Fruit fly (Drosophila melanogaster) whole organism, wandering third instar larva: Measurements from ENCODE around the gene CG34026.

Source experiments
- CG32264 ChIP-seq: fragments of 200-800 bp; sonication (Bioruptor generic); optimal IDR thresholded peaks from 2 replicates; lab custom pipeline; 2016; ENCODE audit warnings: missing biosample characterization, missing genetic modification characterization
- CG9705 ChIP-seq: fragments of 200-800 bp; sonication (Bioruptor generic); optimal IDR thresholded peaks from 2 replicates; lab custom pipeline; 2018; ENCODE audit warnings: missing biosample characterization, mild to moderate bottlenecking, missing genetic modification characterization
- CrebA ChIP-seq: fragments of 200-800 bp; sonication (Bioruptor generic); optimal IDR thresholded peaks from 2 replicates; lab custom pipeline; 2016; ENCODE audit warnings: missing biosample characterization, mild to moderate bottlenecking, missing genetic modification characterization, borderline replicate concordance
- Dfd ChIP-seq: fragments of >200 bp; optimal IDR thresholded peaks from 2 replicates; lab custom pipeline; 2017; ENCODE audit warnings: missing biosample characterization, missing genetic modification characterization
- Dif ChIP-seq: fragments of 200-275, 200-300 bp; sonication (Bioruptor generic); optimal IDR thresholded peaks from 2 replicates; lab custom pipeline; 2018; ENCODE audit warnings: missing biosample characterization, missing genetic modification characterization; ENCODE audit not compliant: partially characterized antibody
- GATAd ChIP-seq: sonication (Bioruptor generic); optimal IDR thresholded peaks from 2 replicates; lab custom pipeline; 2016; ENCODE audit warnings: missing biosample characterization, missing genetic modification characterization
- HLH106 ChIP-seq: fragments of 200-800 bp; optimal IDR thresholded peaks from 3 replicates; lab custom pipeline; 2019; ENCODE audit warnings: missing biosample characterization, mild to moderate bottlenecking, missing genetic modification characterization, moderate library complexity
- Hnf4 ChIP-seq: fragments of 200-800 bp; sonication (Bioruptor generic); optimal IDR thresholded peaks from 2 replicates; lab custom pipeline; 2016; ENCODE audit warnings: missing biosample characterization, mild to moderate bottlenecking, missing genetic modification characterization
- Hr83 ChIP-seq: fragments of 200-300 bp; sonication (Bioruptor generic); optimal IDR thresholded peaks from 2 replicates; lab custom pipeline; 2016; ENCODE audit warnings: missing biosample characterization, mild to moderate bottlenecking, missing genetic modification characterization, moderate library complexity; ENCODE audit not compliant: poor library complexity, severe bottlenecking
- Jra ChIP-seq: sonication (Bioruptor generic); optimal IDR thresholded peaks from 2 replicates; lab custom pipeline; 2016; ENCODE audit warnings: missing biosample characterization, missing genetic modification characterization
- Mio ChIP-seq: sonication (Bioruptor generic); optimal IDR thresholded peaks from 2 replicates; lab custom pipeline; 2016; ENCODE audit warnings: missing biosample characterization, missing genetic modification characterization
- Myc ChIP-seq: fragments of >200 bp; optimal IDR thresholded peaks from 2 replicates; lab custom pipeline; 2017
- OdsH ChIP-seq: fragments of 200-800 bp; sonication (Bioruptor generic); optimal IDR thresholded peaks from 2 replicates; lab custom pipeline; 2016; ENCODE audit warnings: missing biosample characterization, mild to moderate bottlenecking, missing genetic modification characterization
- Rel ChIP-seq, 2 experiments: fragments of 200-800 bp; sonication (Bioruptor generic) in 1 of 2; optimal IDR thresholded peaks; 2 replicates in 1 of 2; 3 replicates in 1 of 2; lab custom pipeline; 2016 to 2019; ENCODE audit warnings: mild to moderate bottlenecking in 2 of 2, missing biosample characterization in 2 of 2, missing genetic modification characterization in 2 of 2, moderate library complexity in 1 of 2
- Sp1 ChIP-seq: fragments of 200-800 bp; sonication (Bioruptor generic); optimal IDR thresholded peaks from 3 replicates; lab custom pipeline; 2019; ENCODE audit warnings: missing biosample characterization, mild to moderate bottlenecking, missing genetic modification characterization, moderate library complexity
- br ChIP-seq: fragments of 200-800 bp; sonication (Bioruptor generic); optimal IDR thresholded peaks from 2 replicates; lab custom pipeline; 2016; ENCODE audit warnings: missing biosample characterization, missing genetic modification characterization
- brk ChIP-seq: fragments of 200-800 bp; sonication (Bioruptor generic); optimal IDR thresholded peaks from 2 replicates; lab custom pipeline; 2016; ENCODE audit warnings: missing biosample characterization, mild to moderate bottlenecking, missing genetic modification characterization
- dmrt93B ChIP-seq: fragments of 200-800 bp; sonication (Bioruptor generic); optimal IDR thresholded peaks from 2 replicates; lab custom pipeline; 2018; ENCODE audit warnings: missing biosample characterization, mild to moderate bottlenecking, missing genetic modification characterization
- dsf ChIP-seq: sonication (Bioruptor generic); optimal IDR thresholded peaks from 2 replicates; lab custom pipeline; 2016; ENCODE audit warnings: missing biosample characterization, missing genetic modification characterization, borderline replicate concordance
- ey ChIP-seq: fragments of 200-800 bp; sonication (Bioruptor generic); optimal IDR thresholded peaks from 2 replicates; lab custom pipeline; 2016; ENCODE audit warnings: missing biosample characterization, missing genetic modification characterization
- foxo ChIP-seq, 2 experiments: fragments of 200-800 bp; sonication (Bioruptor generic); optimal IDR thresholded peaks; 2 replicates in 1 of 2; 3 replicates in 1 of 2; lab custom pipeline; 2016 to 2017; ENCODE audit warnings: missing biosample characterization in 2 of 2, missing genetic modification characterization in 2 of 2
- fru ChIP-seq: fragments of 200-800 bp; sonication (Bioruptor generic); optimal IDR thresholded peaks from 3 replicates; lab custom pipeline; 2016; ENCODE audit warnings: missing biosample characterization, mild to moderate bottlenecking, missing genetic modification characterization
- h ChIP-seq: fragments of 200-800 bp; sonication (Bioruptor generic); optimal IDR thresholded peaks from 3 replicates; lab custom pipeline; 2016; ENCODE audit warnings: missing biosample characterization, mild to moderate bottlenecking, missing genetic modification characterization
- jim ChIP-seq: fragments of 175-275, 200-325 bp; sonication (Bioruptor generic); optimal IDR thresholded peaks from 2 replicates; lab custom pipeline; 2016; ENCODE audit warnings: missing biosample characterization, mild to moderate bottlenecking, missing genetic modification characterization
- lola ChIP-seq: fragments of >200 bp; optimal IDR thresholded peaks from 2 replicates; lab custom pipeline; 2017; ENCODE audit warnings: missing biosample characterization, missing genetic modification characterization
- pan ChIP-seq: fragments of >200 bp; optimal IDR thresholded peaks from 2 replicates; lab custom pipeline; 2017
- psq ChIP-seq: fragments of 200-800 bp; sonication (Bioruptor generic); optimal IDR thresholded peaks from 3 replicates; lab custom pipeline; 2017; ENCODE audit warnings: missing biosample characterization, mild to moderate bottlenecking, missing genetic modification characterization, moderate library complexity
- rgr ChIP-seq: fragments of 200-800 bp; sonication (Bioruptor generic); optimal IDR thresholded peaks from 3 replicates; lab custom pipeline; 2016; ENCODE audit warnings: missing biosample characterization, mild to moderate bottlenecking, missing genetic modification characterization
- sv ChIP-seq: fragments of 200-800 bp; sonication (Bioruptor generic); optimal IDR thresholded peaks from 3 replicates; lab custom pipeline; 2016; ENCODE audit warnings: missing biosample characterization, missing genetic modification characterization
- tai ChIP-seq: sonication (Bioruptor generic); optimal IDR thresholded peaks from 2 replicates; lab custom pipeline; 2016; ENCODE audit warnings: missing biosample characterization, missing genetic modification characterization
- woc ChIP-seq: sonication (Bioruptor generic); optimal IDR thresholded peaks from 2 replicates; lab custom pipeline; 2016; ENCODE audit warnings: missing biosample characterization, mild to moderate bottlenecking, missing genetic modification characterization

Gene CG34026

DNA sequence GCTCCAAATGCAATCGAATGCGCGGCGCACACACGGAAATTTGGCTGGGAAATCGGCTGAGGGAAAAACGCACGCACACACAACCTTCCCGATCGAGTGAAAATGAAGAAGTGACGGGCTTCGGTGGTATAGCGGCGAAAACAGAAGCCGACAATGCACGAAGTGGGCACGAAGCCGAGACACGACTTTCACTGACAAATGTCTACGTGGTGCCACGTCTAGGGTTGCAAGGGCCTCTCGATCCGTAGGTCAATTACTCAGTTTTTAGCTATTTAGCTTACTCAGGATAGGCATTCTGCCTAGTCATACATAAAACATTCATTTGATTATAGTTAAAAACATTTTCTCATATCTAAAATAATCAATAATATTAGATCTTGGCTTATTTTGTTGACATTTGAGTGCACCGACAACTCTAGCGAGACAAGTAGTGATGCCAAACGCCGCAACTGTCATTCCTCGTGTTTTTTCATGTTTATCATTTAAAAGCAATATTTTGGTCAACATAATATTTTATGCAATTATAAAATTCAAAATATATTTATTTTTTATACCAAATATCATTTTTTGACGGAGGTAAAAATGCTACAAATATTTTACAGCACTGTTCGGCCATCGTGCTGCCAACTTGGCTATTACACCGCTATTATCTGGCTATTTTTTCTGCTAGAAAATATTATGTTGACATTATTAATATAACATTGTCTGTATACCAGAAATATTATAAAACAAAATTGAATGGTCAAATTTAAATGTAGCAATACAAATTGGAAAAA, 20.1 kb downstream of the CG34026 start (continued):
- peak; percentile 27 for TF ChIP-seq dsf (GFP tag; lab: Kevin White, UChicago)
- TF ChIP-seq Dif (GFP tag; lab: Kevin White, UChicago) = peak; percentile 24
- no peak for TF ChIP-seq tai (GFP tag; lab: Kevin White, UChicago)

DNA sequence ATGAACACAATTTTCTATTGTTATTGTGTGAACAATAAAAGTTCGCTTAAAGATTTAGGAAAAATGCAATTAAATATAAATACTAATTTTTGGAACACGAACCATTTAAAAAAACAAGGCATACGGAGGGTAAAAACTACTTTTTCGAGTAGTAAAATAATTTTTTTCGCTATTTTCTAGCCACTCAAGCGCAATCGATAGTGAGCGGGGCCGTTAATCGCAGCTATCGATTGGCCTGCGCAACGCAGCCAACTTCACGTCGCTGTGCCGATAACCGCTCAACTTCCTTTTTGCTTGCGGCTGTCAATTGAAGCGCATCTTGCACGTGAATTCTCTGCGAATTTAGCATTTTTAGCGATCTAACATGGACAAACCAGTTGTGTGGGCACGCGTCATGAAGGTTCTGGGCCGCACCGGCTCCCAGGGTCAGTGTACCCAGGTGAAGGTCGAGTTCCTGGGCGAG, 20.8 kb downstream of the CG34026 start, which contains the start of gene RpS28b:
Gene RpS28b (plus strand): TSS at position 278 of the 463 bp plus-strand sequence.
- TF ChIP-seq sv (GFP tag; lab: Kevin White, UChicago) (peak; percentile 58), foxo (GFP tag; optimal IDR thresholded peaks at IDR 0.05; lab: Kevin White, UChicago) (peak in 1 of 2 experiments; percentile 62), Mio (GFP tag; lab: Kevin White, UChicago) (peak; percentile 45), Dfd (GFP tag; lab: Kevin White, UChicago) (no peak), Jra (GFP tag; lab: Kevin White, UChicago) (peak; percentile 61), br (peak; percentile 87), CG32264 (peak; percentile 71), OdsH (GFP tag; lab: Kevin White, UChicago) (peak; percentile 52), lola (GFP tag; lab: Kevin White, UChicago) (no peak), woc (GFP tag; lab: Kevin White, UChicago) (peak; percentile 36), psq (GFP tag; lab: Kevin White, UChicago) (peak; percentile 20), tai (GFP tag; lab: Kevin White, UChicago) (no peak), dmrt93B (GFP tag; lab: Kevin White, UChicago) (peak; percentile 96), fru (GFP tag; lab: Kevin White, UChicago) (peak; percentile 69), ey (GFP tag; lab: Kevin White, UChicago) (peak; percentile 27), Rel (GFP tag; optimal IDR thresholded peaks at IDR 0.05; lab: Kevin White, UChicago) (no peak), Rel (tag; optimal IDR thresholded peaks at IDR 0.05; lab: Kevin White, UChicago) (peak; percentile 66), Hnf4 (GFP tag; lab: Kevin White, UChicago) (peak; percentile 82), GATAd (GFP tag; lab: Kevin White, UChicago) (no peak), CG9705 (GFP tag; lab: Kevin White, UChicago) (peak; percentile 94), brk (no peak), jim (no peak), rgr (GFP tag; lab: Kevin White, UChicago) (peak; percentile 90), h (peak; percentile 79), Hr83 (GFP tag; lab: Kevin White, UChicago) (peak; percentile 97), Dif (GFP tag; lab: Kevin White, UChicago) (peak; percentile 3), Myc (lab: Kevin White, UChicago) (peak; percentile 31), Sp1 (GFP tag; lab: Kevin White, UChicago) (peak; percentile 90), HLH106 (peak; percentile 76), pan (lab: Kevin White, UChicago) (no peak)

DNA sequence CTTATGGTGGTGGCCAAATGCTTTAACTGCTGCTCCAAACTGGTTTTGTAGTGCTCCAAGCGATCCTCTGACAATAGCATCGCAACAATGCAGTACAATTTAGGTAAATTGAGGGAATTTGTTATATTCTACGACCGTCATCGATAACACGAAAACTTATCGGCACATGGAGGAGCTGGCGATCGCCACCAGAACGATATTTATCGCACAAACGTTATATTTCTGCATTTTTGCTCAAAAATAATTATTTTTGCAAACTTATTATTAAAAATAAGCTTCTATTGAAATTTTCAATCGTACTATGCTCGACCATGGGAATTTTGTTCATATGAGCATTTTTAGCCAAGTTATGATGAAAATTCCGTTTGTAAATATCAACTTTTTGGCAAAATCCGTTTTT, 22.8 kb downstream of the CG34026 start, which contains the start of gene CG15317:
Gene CG15317 (minus strand): TSS at position 148 of the 400 bp plus-strand sequence.
- no peak for TF ChIP-seq fru (GFP tag; lab: Kevin White, UChicago)
- TF ChIP-seq Hr83 (GFP tag; lab: Kevin White, UChicago) = peak; percentile 19
- TF ChIP-seq, all 38 proteins: peak for 1

DNA sequence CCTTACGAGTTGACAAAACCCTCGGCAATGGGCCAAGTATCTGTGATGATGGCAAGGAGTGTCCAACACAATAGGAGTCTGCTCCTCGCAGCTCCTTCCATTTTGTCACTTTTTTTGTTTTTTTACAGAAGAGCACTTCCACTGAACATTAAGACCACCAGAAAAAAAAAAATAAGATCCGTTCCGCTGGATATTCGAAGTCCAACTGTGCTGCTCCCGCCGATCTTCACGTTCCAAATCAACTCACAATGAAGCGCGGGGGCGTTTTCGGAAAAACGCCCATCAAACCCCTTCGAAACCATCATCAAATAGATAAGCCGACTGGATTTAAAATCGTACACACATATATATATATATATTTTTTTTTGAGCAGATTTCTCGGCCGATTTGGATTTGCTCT, 37.6 kb downstream of the CG34026 start, which contains the start of gene Cubn:
Gene Cubn (minus strand): TSS at position 101 of the 400 bp plus-strand sequence.
- TF ChIP-seq Dfd (GFP tag; lab: Kevin White, UChicago) (no peak), CrebA (GFP tag; lab: Kevin White, UChicago) (no peak), Rel (GFP tag; optimal IDR thresholded peaks at IDR 0.05; lab: Kevin White, UChicago) (no peak), Rel (tag; optimal IDR thresholded peaks at IDR 0.05; lab: Kevin White, UChicago) (no peak), ey (GFP tag; lab: Kevin White, UChicago) (no peak), Hr83 (GFP tag; lab: Kevin White, UChicago) (no peak)
